Worm (Caenorhabditis elegans) whole organism, midembryonic: ENCODE measurements around the gene ztf-28.

Source experiments
- T22C8.4 ChIP-seq: fragments of 200-800 bp; sonication (Bioruptor generic); IDR thresholded peaks from 2 replicates; pipeline ENCODE4 v1.3.6; 2022; ENCODE audit warnings: missing genetic modification characterization, missing compliant biosample characterization
- cog-1 ChIP-seq: sonication (generic microtip); optimal IDR thresholded peaks from 2 replicates; lab custom pipeline; 2016; ENCODE audit warnings: missing genetic modification characterization, missing compliant biosample characterization
- flt-1 ChIP-seq: fragments of 200-800 bp; sonication (Bioruptor generic); IDR thresholded peaks from 2 replicates; pipeline ENCODE4 v1.3.6; 2022; ENCODE audit warnings: missing genetic modification characterization, missing compliant biosample characterization
- klf-2 ChIP-seq: fragments of 200-800 bp; sonication (Bioruptor generic); conservative IDR thresholded peaks from 2 replicates; pipeline ENCODE4 v1.3.6; 2022; ENCODE audit warnings: missing genetic modification reagents, missing genetic modification characterization, missing compliant biosample characterization
- med-1 ChIP-seq: sonication (generic microtip); optimal IDR thresholded peaks from 2 replicates; lab custom pipeline; 2017; ENCODE audit warnings: missing genetic modification characterization, mild to moderate bottlenecking, missing compliant biosample characterization, antibody characterized with exemption, missing genetic modification reagents; ENCODE audit not compliant: insufficient read depth
- ref-1 ChIP-seq: fragments of 200-800 bp; sonication (Bioruptor generic); conservative IDR thresholded peaks from 2 replicates; pipeline ENCODE4 v1.3.6; 2022; ENCODE audit warnings: missing genetic modification reagents, missing genetic modification characterization, missing compliant biosample characterization
- tab-1 ChIP-seq: fragments of 200-800 bp; sonication (Bioruptor generic); IDR thresholded peaks from 2 replicates; pipeline ENCODE4 v1.3.6; 2022; ENCODE audit warnings: missing genetic modification characterization, missing compliant biosample characterization
- ztf-23 ChIP-seq: fragments of 200-800 bp; sonication (Bioruptor generic); IDR thresholded peaks from 2 replicates; pipeline ENCODE4 v1.3.6; 2022; ENCODE audit warnings: missing genetic modification reagents, missing genetic modification characterization, missing compliant biosample characterization
- ztf-29 ChIP-seq: fragments of 200-800 bp; sonication (Bioruptor generic); IDR thresholded peaks from 2 replicates; pipeline ENCODE4 v1.3.6; 2022; ENCODE audit warnings: missing genetic modification reagents, missing genetic modification characterization, missing compliant biosample characterization

ztf-28 gene

DNA sequence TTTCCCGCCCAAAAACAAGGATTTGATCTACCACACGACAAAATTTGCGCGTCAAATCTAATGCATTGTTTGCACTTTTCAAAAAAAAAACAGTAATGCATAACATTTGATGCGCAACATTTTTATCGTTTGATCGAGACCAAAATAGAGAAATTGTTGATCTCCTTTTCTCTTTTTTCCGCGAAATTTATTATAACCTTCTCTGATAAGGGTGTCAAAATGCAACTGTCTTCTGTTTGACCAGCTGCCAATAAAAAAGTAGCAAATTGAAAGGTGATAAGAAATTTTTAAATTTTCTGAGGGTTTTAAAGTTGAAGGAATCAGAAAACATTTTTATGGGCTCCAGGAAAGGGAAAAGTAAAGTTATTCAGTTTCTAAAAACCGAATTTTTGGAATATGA, 46.5 kb downstream of the ztf-28 start:
- TF ChIP-seq ztf-29 (GFP tag; lab: Robert Waterston, UW) = no peak
- TF ChIP-seq klf-2 (GFP tag; lab: Robert Waterston, UW) = no peak

DNA sequence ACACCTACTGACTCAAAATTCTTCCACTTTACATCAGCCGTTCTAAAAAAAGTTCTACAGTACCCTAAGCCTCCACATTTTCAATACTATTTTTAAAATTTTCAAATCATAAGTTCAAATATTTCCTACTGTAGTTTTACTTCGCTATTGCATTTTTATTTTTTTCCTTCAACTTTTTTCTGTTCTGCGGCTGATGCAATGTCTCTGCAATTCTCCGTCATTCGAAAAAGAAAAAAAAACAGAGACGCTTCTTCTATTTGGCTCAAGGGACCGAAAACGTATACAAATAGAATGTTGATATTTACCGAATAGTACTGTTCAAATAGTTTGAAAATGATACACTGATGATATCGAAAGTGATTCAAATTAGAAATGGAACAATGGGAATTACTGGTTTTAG, 47.8 kb downstream of the ztf-28 start:
- TF ChIP-seq ztf-23 (GFP tag; lab: Robert Waterston, UW) = no peak
- no peak for TF ChIP-seq flt-1 (GFP tag; lab: Robert Waterston, UW)
- TF ChIP-seq klf-2 (GFP tag; lab: Robert Waterston, UW) = no peak
- TF ChIP-seq ref-1 (GFP tag; lab: Robert Waterston, UW) = no peak
- TF ChIP-seq tab-1 (GFP tag; lab: Robert Waterston, UW) = no peak
- TF ChIP-seq med-1 (GFP tag; lab: Kevin White, UChicago) = no peak
- TF ChIP-seq cog-1 (tag; lab: Kevin White, UChicago) = no peak
- no peak for TF ChIP-seq ztf-29 (GFP tag; lab: Robert Waterston, UW)
- TF ChIP-seq T22C8.4 (GFP tag; lab: Robert Waterston, UW) = no peak

DNA sequence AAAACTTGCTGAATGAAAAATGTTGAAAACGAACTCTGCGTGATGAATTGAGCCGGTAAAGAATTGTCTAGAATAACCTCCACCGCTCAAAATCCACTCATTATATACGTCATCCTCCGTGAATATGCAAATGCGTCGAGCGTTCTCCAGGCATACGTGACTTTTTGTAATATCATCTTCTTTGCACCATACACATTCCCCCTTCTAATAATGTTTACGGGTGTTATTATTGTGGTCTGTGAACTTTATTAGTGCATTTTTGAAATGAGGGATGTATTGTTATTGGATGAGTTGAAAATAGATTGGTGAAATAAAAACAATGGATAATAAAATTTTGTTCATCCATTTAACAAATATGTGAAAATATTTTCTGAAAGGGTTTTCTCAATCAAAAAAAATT, 49.4 kb downstream of the ztf-28 start, which contains the start of gene F22F7.7:
Gene F22F7.7 (minus strand): TSS at position 125 of the 400 bp plus-strand sequence.
- TF ChIP-seq ref-1 (GFP tag; lab: Robert Waterston, UW) = no peak
- no peak for TF ChIP-seq ztf-29 (GFP tag; lab: Robert Waterston, UW)
- no peak for TF ChIP-seq T22C8.4 (GFP tag; lab: Robert Waterston, UW)
- TF ChIP-seq ztf-23 (GFP tag; lab: Robert Waterston, UW) = no peak
- no peak for TF ChIP-seq med-1 (GFP tag; lab: Kevin White, UChicago)
- no peak for TF ChIP-seq klf-2 (GFP tag; lab: Robert Waterston, UW)
- TF ChIP-seq cog-1 (tag; lab: Kevin White, UChicago) = no peak
- no peak for TF ChIP-seq flt-1 (GFP tag; lab: Robert Waterston, UW)
- TF ChIP-seq tab-1 (GFP tag; lab: Robert Waterston, UW) = no peak
